Fruit fly (Drosophila melanogaster): ENCODE data around the gene CG11560.

- TF ChIP-seq psq (optimal IDR thresholded peaks at IDR 0.05) (no peak), ttk (optimal IDR thresholded peaks at IDR 0.05) (no peak), Sin3A (optimal IDR thresholded peaks at IDR 0.05) (no peak), Myc (optimal IDR thresholded peaks at IDR 0.05) (no peak), h (optimal IDR thresholded peaks at IDR 0.05) (no peak), insv (optimal IDR thresholded peaks at IDR 0.05) (no peak)
Observed at dm6 chr3L:12077348-12077747, 42.5 kb upstream of the CG11560 start.

Data from Kc167 (cell line).